Worm (Caenorhabditis elegans) whole organism, L4 larva: ENCODE measurements around the gene W04G3.7.
A peak's percentile ranks its signal among the peaks of the same experiment; 100 is the strongest.

ENCODE experiments used
- dpl-1 ChIP-seq: fragments of 150-350 bp; optimal IDR thresholded peaks from 2 replicates; lab custom pipeline; 2014; ENCODE audit warnings: missing biosample characterization, missing genetic modification reagents, missing genetic modification characterization
- tra-1 ChIP-seq: fragments of 200-800 bp; sonication (Bioruptor generic); IDR thresholded peaks from 2 replicates; pipeline ENCODE4 v1.3.6; 2022; ENCODE audit warnings: missing genetic modification reagents, missing genetic modification characterization, missing compliant biosample characterization

ce11 chrX:11095480-11095879 is 10.4 kb upstream of the W04G3.7 start:
- TF ChIP-seq dpl-1 (GFP tag; lab: Kevin White, UChicago) (peak; percentile 50), tra-1 (GFP tag; lab: Robert Waterston, UW) (peak; percentile 91)
